Worm (Caenorhabditis elegans) whole organism, L4/young adult: ENCODE results near the gene str-243.

Experiments
- W03F9.2 ChIP-seq: fragments of 150-350 bp; optimal IDR thresholded peaks from 2 replicates; lab custom pipeline; 2014; ENCODE audit warnings: missing biosample characterization, missing genetic modification characterization
- dao-5 ChIP-seq: sonication (generic microtip); optimal IDR thresholded peaks from 2 replicates; lab custom pipeline; 2016; ENCODE audit warnings: missing genotype, missing genetic modification characterization, moderate library complexity, missing compliant biosample characterization
- him-1 ChIP-seq: sonication (generic microtip); optimal IDR thresholded peaks from 2 replicates; lab custom pipeline; 2016; ENCODE audit warnings: missing genotype, missing genetic modification reagents, missing genetic modification characterization, missing compliant biosample characterization

ce11 chrV:1480841-1481240 is 41.7 kb upstream of the str-243 start:
- no peak for TF ChIP-seq him-1 (tag; lab: Kevin White, UChicago)
- no peak for TF ChIP-seq W03F9.2 (tag; lab: Kevin White, UChicago)
- TF ChIP-seq dao-5 (tag; lab: Kevin White, UChicago), result no peak
